Worm (Caenorhabditis elegans): ENCODE data around the gene srbc-21.

DNA sequence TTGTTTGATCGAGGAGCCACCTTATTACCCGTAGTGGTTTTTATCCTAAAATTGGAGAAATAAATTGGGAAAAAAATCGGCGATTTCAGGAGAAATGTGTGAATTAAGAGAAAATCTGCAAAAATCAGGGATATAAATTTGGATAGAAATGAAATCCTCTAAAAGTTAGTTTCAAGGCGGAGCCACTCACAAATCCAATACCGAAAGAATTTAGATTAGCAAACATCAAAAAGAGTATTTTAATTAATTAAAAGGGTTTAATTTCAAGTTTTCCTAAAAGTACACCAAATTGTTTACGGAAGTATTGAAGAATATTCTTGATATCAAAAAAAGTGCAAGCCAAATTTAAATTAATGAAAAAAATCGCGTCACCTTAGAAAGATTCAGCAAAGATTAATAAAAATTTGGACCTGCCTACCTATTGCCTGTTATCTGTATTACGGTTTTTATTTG lies 33.4 kb upstream of the srbc-21 start, which contains the start of gene F22F7.8:
- TF ChIP-seq nhr-76 (tag; optimal IDR thresholded peaks at IDR 0.05) (no peak), nhr-77 (tag; optimal IDR thresholded peaks at IDR 0.05) (no peak), nhr-237 (tag; optimal IDR thresholded peaks at IDR 0.05) (no peak), dpl-1 (GFP tag; optimal IDR thresholded peaks at IDR 0.05) (no peak), daf-12 (tag; optimal IDR thresholded peaks at IDR 0.05) (no peak), nhr-6 (tag; optimal IDR thresholded peaks at IDR 0.05) (no peak), ceh-82 (tag; optimal IDR thresholded peaks at IDR 0.05) (no peak), lin-39 (tag; optimal IDR thresholded peaks at IDR 0.05) (no peak), nhr-10 (tag; optimal IDR thresholded peaks at IDR 0.05) (no peak), ctbp-1 (GFP tag; IDR thresholded peaks at IDR 0.05) (no peak), ces-1 (GFP tag; optimal IDR thresholded peaks at IDR 0.05) (no peak)

Data from whole organism, L4 larva.